Worm (Caenorhabditis elegans) whole organism, L4 larva: ENCODE results near the gene rhy-1.

Experiments
- ceh-62 ChIP-seq: sonication (generic microtip); optimal IDR thresholded peaks from 2 replicates; lab custom pipeline; 2017; ENCODE audit warnings: missing biosample characterization, missing genetic modification characterization
- daf-16 ChIP-seq, 3 experiments: sonication (generic microtip); optimal IDR thresholded peaks; 2 replicates each; lab custom pipeline; 2016 to 2017; ENCODE audit warnings: missing genetic modification characterization in 3 of 3, missing genetic modification reagents in 3 of 3, mild to moderate bottlenecking in 2 of 3, missing compliant biosample characterization in 2 of 3, missing biosample characterization in 1 of 3, moderate library complexity in 1 of 3
- fkh-10 ChIP-seq: fragments of 150-350 bp; optimal IDR thresholded peaks from 2 replicates; lab custom pipeline; 2014; ENCODE audit warnings: missing biosample characterization, missing genetic modification reagents, missing genetic modification characterization
- jun-1 ChIP-seq: fragments of 150-350 bp; optimal IDR thresholded peaks from 2 replicates; lab custom pipeline; 2014; ENCODE audit warnings: missing biosample characterization, missing genetic modification reagents, missing genetic modification characterization
- lin-15B ChIP-seq: fragments of 150-350 bp; sonication (generic microtip); optimal IDR thresholded peaks from 3 replicates; lab custom pipeline; 2014; ENCODE audit warnings: missing biosample characterization, missing genetic modification characterization
- lin-29 ChIP-seq: fragments of 200-800 bp; sonication (Bioruptor generic); IDR thresholded peaks from 2 replicates; pipeline ENCODE4 v1.3.6; 2022; ENCODE audit warnings: missing genetic modification reagents, missing genetic modification characterization, missing compliant biosample characterization
- lsy-2 ChIP-seq, 2 experiments: fragments of 150-350 bp in 1 of 2; sonication (generic microtip) in 1 of 2; optimal IDR thresholded peaks; 2 replicates each; lab custom pipeline; 2014 to 2017; ENCODE audit warnings: missing biosample characterization in 2 of 2, missing genetic modification characterization in 2 of 2
- nhr-237 ChIP-seq: sonication (generic microtip); optimal IDR thresholded peaks from 2 replicates; lab custom pipeline; 2017; ENCODE audit warnings: missing biosample characterization, missing genetic modification characterization
- pha-4 ChIP-seq, 2 experiments: fragments of 150-350 bp in 1 of 2; fragments of 200-800 bp in 1 of 2; sonication (Bioruptor generic) in 1 of 2; IDR thresholded peaks in 1 of 2; optimal IDR thresholded peaks in 1 of 2; 2 replicates each; pipeline versions ENCODE4 v1.3.6 to Lab custom; 2014 to 2022; ENCODE audit warnings: missing genetic modification characterization in 2 of 2, missing genetic modification reagents in 2 of 2, missing biosample characterization in 1 of 2, missing compliant biosample characterization in 1 of 2
- snpc-4 ChIP-seq: fragments of 150-350 bp; optimal IDR thresholded peaks from 2 replicates; lab custom pipeline; 2014; ENCODE audit warnings: missing biosample characterization, missing genetic modification characterization
- unc-62 ChIP-seq, 3 experiments: fragments of 150-350 bp in 1 of 3; sonication (generic microtip); optimal IDR thresholded peaks in 2 of 3; peaks in 1 of 3; 1 replicate in 1 of 3; 2 replicates in 2 of 3; lab custom pipeline; 2014 to 2017; ENCODE audit warnings: missing biosample characterization in 3 of 3, missing genetic modification characterization in 3 of 3, missing genetic modification reagents in 3 of 3, missing genotype in 1 of 3

DNA sequence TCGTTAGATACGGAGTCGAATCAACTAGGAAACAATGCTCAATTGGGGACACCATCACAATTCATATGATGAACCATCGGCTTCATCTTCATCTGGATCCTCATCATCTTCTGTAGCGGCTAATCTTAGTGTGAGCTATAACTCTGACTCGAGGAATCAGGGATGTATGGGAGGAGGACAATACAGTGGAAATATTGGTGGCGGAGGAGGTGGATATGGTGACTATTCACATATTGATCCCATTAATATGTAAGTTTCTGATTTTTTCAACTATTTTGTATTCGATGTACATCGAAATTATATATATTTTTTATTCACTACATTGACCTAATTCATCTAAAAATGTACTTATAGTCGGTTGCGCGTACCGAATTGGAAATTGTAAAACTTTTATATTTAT lies 33.8 kb upstream of the rhy-1 start:
- TF ChIP-seq nhr-237 (tag; lab: Kevin White, UChicago) (no peak), lin-29 (no peak), fkh-10 (GFP tag; lab: Kevin White, UChicago) (no peak), lin-15B (no peak), daf-16 (GFP tag; optimal IDR thresholded peaks at IDR 0.05; lab: Kevin White, UChicago) (no peak), daf-16 (tag; optimal IDR thresholded peaks at IDR 0.05; lab: Kevin White, UChicago) (no peak), pha-4 (GFP tag; IDR thresholded peaks at IDR 0.05; lab: Robert Waterston, UW) (no peak), pha-4 (tag; optimal IDR thresholded peaks at IDR 0.05; lab: Kevin White, UChicago) (no peak), ceh-62 (no peak), unc-62 (GFP tag; optimal IDR thresholded peaks at IDR 0.05 in 1 of 2; lab: Kevin White, UChicago) (peak in 1 of 2 experiments; percentile 7), unc-62 (tag; optimal IDR thresholded peaks at IDR 0.05; lab: Kevin White, UChicago) (no peak), snpc-4 (tag; lab: Kevin White, UChicago) (no peak), jun-1 (tag; lab: Kevin White, UChicago) (no peak), lsy-2 (tag; optimal IDR thresholded peaks at IDR 0.05; lab: Kevin White, UChicago) (no peak)
